Worm (Caenorhabditis elegans): ENCODE data around the gene Y38H6C.21.

Gene Y38H6C.21

DNA sequence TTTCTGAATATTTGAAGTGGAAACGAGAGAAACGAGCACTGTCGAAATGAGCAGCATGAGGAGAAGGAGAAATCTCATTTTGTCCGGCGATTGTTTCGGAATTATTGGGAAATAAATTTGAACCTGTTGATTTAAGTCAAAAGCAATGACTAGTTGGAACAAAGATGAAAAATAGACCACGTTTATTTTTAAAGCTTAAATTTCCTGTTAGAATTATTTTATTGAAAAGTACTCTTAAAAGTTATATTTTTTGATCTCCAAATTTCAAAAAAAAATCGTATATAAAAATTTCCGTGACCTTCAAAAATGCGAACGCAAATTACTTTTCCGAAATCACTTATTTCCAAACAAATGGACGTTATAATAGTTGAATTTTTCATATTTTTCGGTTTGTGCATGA, 40.6 kb upstream of the Y38H6C.21 start, which contains the start of gene F26F2.11:
TSS of gene F26F2.11 (minus strand) at position 101 of the 400 bp plus-strand sequence.
- TF ChIP-seq unc-39 (tag; optimal IDR thresholded peaks at IDR 0.05): no peak
- no peak for TF ChIP-seq nhr-21 (tag; optimal IDR thresholded peaks at IDR 0.05)
- no peak for TF ChIP-seq aly-2 (tag; optimal IDR thresholded peaks at IDR 0.05)
- TF ChIP-seq mbf-1 (tag; optimal IDR thresholded peaks at IDR 0.05): no peak
- no peak for TF ChIP-seq nhr-23 (tag; optimal IDR thresholded peaks at IDR 0.05)
- no peak for TF ChIP-seq elt-1 (tag; optimal IDR thresholded peaks at IDR 0.05)
- TF ChIP-seq unc-62 (GFP tag; optimal IDR thresholded peaks at IDR 0.05): no peak
- no peak for TF ChIP-seq peb-1 (tag; optimal IDR thresholded peaks at IDR 0.05)
- TF ChIP-seq unc-55 (GFP tag; optimal IDR thresholded peaks at IDR 0.05): no peak
- no peak for TF ChIP-seq skn-1 (tag; optimal IDR thresholded peaks at IDR 0.05)
- no peak for TF ChIP-seq nhr-12 (tag; optimal IDR thresholded peaks at IDR 0.05)
- no peak for TF ChIP-seq sma-9 (GFP tag; optimal IDR thresholded peaks at IDR 0.05)
- TF ChIP-seq sma-9 (tag; optimal IDR thresholded peaks at IDR 0.05): no peak
- no peak for TF ChIP-seq zag-1 (tag; optimal IDR thresholded peaks at IDR 0.05)

DNA sequence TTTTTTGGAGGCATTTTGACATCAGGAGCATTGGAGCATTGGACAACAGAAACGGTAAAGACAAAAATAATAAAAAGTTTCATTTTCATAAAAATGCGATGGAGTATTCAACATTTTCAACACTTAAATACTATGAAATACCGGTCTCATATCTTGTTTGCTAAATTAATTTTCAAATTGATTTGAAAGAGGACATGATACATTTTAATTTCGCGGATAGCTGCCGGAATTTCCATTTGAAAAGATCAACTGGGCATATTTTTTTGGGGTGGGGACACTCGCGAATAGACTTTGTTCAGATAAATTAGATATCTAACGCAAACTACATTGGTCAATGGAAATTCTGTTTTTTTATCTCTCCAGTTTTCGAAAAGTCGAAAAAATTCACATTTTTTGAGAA, 39.7 kb upstream of the Y38H6C.21 start, which contains the start of gene F26F2.10:
TSS of gene F26F2.10 (minus strand) at position 101 of the 400 bp plus-strand sequence.
- no peak for TF ChIP-seq mdl-1 (tag; optimal IDR thresholded peaks at IDR 0.05)
- TF ChIP-seq ztf-11 (tag; optimal IDR thresholded peaks at IDR 0.05): no peak
- no peak for TF ChIP-seq mab-5 (tag; optimal IDR thresholded peaks at IDR 0.05)
- no peak for TF ChIP-seq lsy-2 (tag; optimal IDR thresholded peaks at IDR 0.05)
- TF ChIP-seq ZK546.5 (tag; optimal IDR thresholded peaks at IDR 0.05): no peak
- no peak for TF ChIP-seq aly-2 (tag; optimal IDR thresholded peaks at IDR 0.05)
- TF ChIP-seq lin-13 (GFP tag; optimal IDR thresholded peaks at IDR 0.05): no peak
- no peak for TF ChIP-seq nhr-11 (tag; optimal IDR thresholded peaks at IDR 0.05)
- TF ChIP-seq nhr-237 (tag; optimal IDR thresholded peaks at IDR 0.05): no peak
- TF ChIP-seq ztf-1 (GFP tag; conservative IDR thresholded peaks at IDR 0.05): no peak
- no peak for TF ChIP-seq dmd-4 (tag; optimal IDR thresholded peaks at IDR 0.05)
- no peak for TF ChIP-seq mbf-1 (tag; optimal IDR thresholded peaks at IDR 0.05)
- no peak for TF ChIP-seq egl-27 (tag; optimal IDR thresholded peaks at IDR 0.05)
- TF ChIP-seq fos-1 (tag; optimal IDR thresholded peaks at IDR 0.05): no peak
- TF ChIP-seq nhr-77 (tag; optimal IDR thresholded peaks at IDR 0.05): no peak

ce11 chrV:20580511-20581040, 25.5 kb upstream of the Y38H6C.21 start, which contains the start of gene F26F2.7:
F26F2.7 (plus strand) TSS chrV:20580990.
- peak; percentile 75 for TF ChIP-seq unc-55 (GFP tag; optimal IDR thresholded peaks at IDR 0.05)
- no peak for TF ChIP-seq aly-2 (tag; optimal IDR thresholded peaks at IDR 0.05)
- TF ChIP-seq egl-27 (tag; optimal IDR thresholded peaks at IDR 0.05): peak; percentile 21
- no peak for TF ChIP-seq nhr-237 (tag; optimal IDR thresholded peaks at IDR 0.05)
- no peak for TF ChIP-seq ceh-16 (tag; optimal IDR thresholded peaks at IDR 0.05)
- TF ChIP-seq R02D3.7 (tag; optimal IDR thresholded peaks at IDR 0.05): peak; percentile 21
- TF ChIP-seq ZK546.5 (tag; optimal IDR thresholded peaks at IDR 0.05): no peak
- TF ChIP-seq snpc-4 (tag; optimal IDR thresholded peaks at IDR 0.05): peak; percentile 43
- no peak for TF ChIP-seq elt-3 (tag; optimal IDR thresholded peaks at IDR 0.05)
- TF ChIP-seq nhr-21 (tag; optimal IDR thresholded peaks at IDR 0.05): peak; percentile 58
- peak; percentile 85 for TF ChIP-seq lin-13 (GFP tag; optimal IDR thresholded peaks at IDR 0.05)
- peak; percentile 61 for TF ChIP-seq ztf-4 (tag; optimal IDR thresholded peaks at IDR 0.05)
- peak; percentile 71 for TF ChIP-seq sem-4 (tag; optimal IDR thresholded peaks at IDR 0.05)
- TF ChIP-seq sma-9 (GFP tag; optimal IDR thresholded peaks at IDR 0.05): no peak
- no peak for TF ChIP-seq sma-9 (tag; optimal IDR thresholded peaks at IDR 0.05)
- no peak for TF ChIP-seq elt-1 (tag; optimal IDR thresholded peaks at IDR 0.05)
- no peak for TF ChIP-seq nhr-10 (tag; optimal IDR thresholded peaks at IDR 0.05)
- peak; percentile 29 for TF ChIP-seq dmd-4 (tag; optimal IDR thresholded peaks at IDR 0.05)
- TF ChIP-seq nhr-129 (tag; optimal IDR thresholded peaks at IDR 0.05): no peak
- no peak for TF ChIP-seq nhr-6 (tag; optimal IDR thresholded peaks at IDR 0.05)
- peak; percentile 34 for TF ChIP-seq zag-1 (tag; optimal IDR thresholded peaks at IDR 0.05)
- TF ChIP-seq unc-39 (tag; optimal IDR thresholded peaks at IDR 0.05): no peak
- no peak for TF ChIP-seq skn-1 (tag; optimal IDR thresholded peaks at IDR 0.05)
- peak; percentile 45 for TF ChIP-seq fos-1 (tag; optimal IDR thresholded peaks at IDR 0.05)
- TF ChIP-seq C34F6.9 (tag; optimal IDR thresholded peaks at IDR 0.05): peak; percentile 94
- TF ChIP-seq unc-62 (GFP tag; optimal IDR thresholded peaks at IDR 0.05): no peak
- TF ChIP-seq peb-1 (tag; optimal IDR thresholded peaks at IDR 0.05): no peak
- TF ChIP-seq alr-1 (tag; optimal IDR thresholded peaks at IDR 0.05): no peak
- TF ChIP-seq F13H6.1 (tag; optimal IDR thresholded peaks at IDR 0.05): peak; percentile 68
- TF ChIP-seq gmeb-1 (tag; optimal IDR thresholded peaks at IDR 0.05): peak; percentile 80
- TF ChIP-seq sma-3 (GFP tag; optimal IDR thresholded peaks at IDR 0.05): peak; percentile 80
- no peak for TF ChIP-seq nhr-11 (tag; optimal IDR thresholded peaks at IDR 0.05)
- TF ChIP-seq blmp-1 (tag; optimal IDR thresholded peaks at IDR 0.05; ENCODE audit: insufficient read depth): no peak
- TF ChIP-seq nhr-77 (tag; optimal IDR thresholded peaks at IDR 0.05): no peak
- peak; percentile 82 to 93 for TF ChIP-seq lsy-2 (tag; optimal IDR thresholded peaks at IDR 0.05)
- peak; percentile 61 for TF ChIP-seq mab-5 (tag; optimal IDR thresholded peaks at IDR 0.05)
- TF ChIP-seq ztf-1 (GFP tag; conservative IDR thresholded peaks at IDR 0.05): no peak
- peak; percentile 30 to 45 for TF ChIP-seq mdl-1 (tag; optimal IDR thresholded peaks at IDR 0.05)
- peak; percentile 88 for TF ChIP-seq crh-2 (tag; optimal IDR thresholded peaks at IDR 0.05)
- no peak for TF ChIP-seq ceh-82 (tag; optimal IDR thresholded peaks at IDR 0.05)
- peak; percentile 75 for TF ChIP-seq lin-11 (tag; optimal IDR thresholded peaks at IDR 0.05)

All from whole organism, L2 larva.